Fruit fly (Drosophila melanogaster) whole organism, embryonic: ENCODE data around the gene CG14013.

Experiments
- Asciz ChIP-seq: fragments of 200-800 bp; sonication (Bioruptor generic); optimal IDR thresholded peaks from 2 replicates; lab custom pipeline; 2017; ENCODE audit warnings: missing biosample characterization, mild to moderate bottlenecking, missing genetic modification characterization, missing genetic modification reagents
- Blimp-1 ChIP-seq: fragments of 200-800 bp; sonication (Bioruptor generic); optimal IDR thresholded peaks from 3 replicates; lab custom pipeline; 2018; ENCODE audit warnings: missing biosample characterization, missing genetic modification characterization, mild to moderate bottlenecking, moderate library complexity, missing genetic modification reagents
- CG13123 ChIP-seq: fragments of 200-800 bp; sonication (Bioruptor generic); optimal IDR thresholded peaks from 2 replicates; lab custom pipeline; 2016; ENCODE audit warnings: missing biosample characterization, missing genetic modification characterization
- CG13775 ChIP-seq: fragments of 200-800 bp; sonication (Bioruptor generic); optimal IDR thresholded peaks from 3 replicates; lab custom pipeline; 2017; ENCODE audit warnings: missing biosample characterization, mild to moderate bottlenecking, missing genetic modification characterization
- CG30403 ChIP-seq: fragments of 200-800 bp; sonication (Bioruptor generic); optimal IDR thresholded peaks from 3 replicates; lab custom pipeline; 2016; ENCODE audit warnings: missing biosample characterization, missing genetic modification characterization
- CTCF ChIP-seq: fragments of 200-800 bp; sonication (Bioruptor generic); optimal IDR thresholded peaks from 2 replicates; lab custom pipeline; 2017; ENCODE audit warnings: missing biosample characterization, mild to moderate bottlenecking, missing genetic modification characterization, moderate library complexity
- Lpt ChIP-seq: fragments of >200 bp; optimal IDR thresholded peaks from 2 replicates; lab custom pipeline; 2018; ENCODE audit warnings: missing biosample characterization, missing genetic modification characterization
- mam ChIP-seq: fragments of 200-800 bp; sonication (Bioruptor generic); optimal IDR thresholded peaks from 3 replicates; lab custom pipeline; 2016; ENCODE audit warnings: missing biosample characterization, missing genetic modification characterization
- oc ChIP-seq: fragments of 200-800 bp; sonication (Bioruptor generic); optimal IDR thresholded peaks from 2 replicates; lab custom pipeline; 2018; ENCODE audit warnings: missing biosample characterization, mild to moderate bottlenecking, missing genetic modification characterization, moderate library complexity
- ssp ChIP-seq: fragments of 200-800 bp; sonication (Bioruptor generic); IDR thresholded peaks from 2 replicates; pipeline ENCODE4 v1.3.6; 2022; ENCODE audit warnings: missing biosample characterization, missing genetic modification characterization

- no peak for TF ChIP-seq CG13123 (GFP tag; lab: Kevin White, UChicago)
- no peak for TF ChIP-seq Asciz (GFP tag; lab: Kevin White, UChicago)
- TF ChIP-seq Blimp-1 (GFP tag; lab: Kevin White, UChicago): no peak
- no peak for TF ChIP-seq oc
- TF ChIP-seq CG30403 (GFP tag; lab: Kevin White, UChicago): no peak
- TF ChIP-seq mam (GFP tag; lab: Kevin White, UChicago): no peak
- TF ChIP-seq Lpt (GFP tag; lab: Kevin White, UChicago): no peak
- TF ChIP-seq ssp (GFP tag; lab: Robert Waterston, UW): no peak
- no peak for TF ChIP-seq CTCF (GFP tag; lab: Kevin White, UChicago)
- TF ChIP-seq CG13775 (GFP tag; lab: Kevin White, UChicago): no peak
These were observed 2.1 kb downstream of the CG14013 start, which contains the start of gene CG18269 for dm6 chr2L:5551538-5551937.
